Worm (Caenorhabditis elegans): ENCODE data around the gene lhfp-4.
A peak's percentile ranks its signal among the peaks of the same experiment; 100 is the strongest.

lhfp-4 gene

DNA sequence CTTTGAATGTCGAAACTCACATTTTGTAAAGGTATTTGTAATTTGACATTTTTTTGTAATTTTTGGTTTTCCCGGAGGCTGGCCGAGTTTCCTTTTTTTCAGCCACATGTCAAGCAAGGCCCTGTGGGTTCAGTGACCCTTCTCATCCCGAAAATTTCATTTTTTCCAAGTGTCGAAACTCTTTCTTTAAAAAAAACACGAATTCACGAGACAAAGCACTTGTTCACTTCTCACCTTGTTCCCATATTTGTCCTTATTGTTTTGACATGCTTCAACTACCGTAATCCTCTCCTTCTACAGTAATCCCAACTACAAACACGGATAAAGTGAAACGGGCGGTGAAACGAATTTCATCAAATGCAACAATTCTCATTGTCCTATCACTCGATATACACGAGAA lies at the start of gene lhfp-4:
TSS of gene lhfp-4 (plus strand) at position 301 of the 400 bp plus-strand sequence.
- no peak for TF ChIP-seq W03F9.2 (tag; optimal IDR thresholded peaks at IDR 0.05)
- TF ChIP-seq dao-5 (tag; optimal IDR thresholded peaks at IDR 0.05): no peak
- no peak for TF ChIP-seq him-1 (tag; optimal IDR thresholded peaks at IDR 0.05)

DNA sequence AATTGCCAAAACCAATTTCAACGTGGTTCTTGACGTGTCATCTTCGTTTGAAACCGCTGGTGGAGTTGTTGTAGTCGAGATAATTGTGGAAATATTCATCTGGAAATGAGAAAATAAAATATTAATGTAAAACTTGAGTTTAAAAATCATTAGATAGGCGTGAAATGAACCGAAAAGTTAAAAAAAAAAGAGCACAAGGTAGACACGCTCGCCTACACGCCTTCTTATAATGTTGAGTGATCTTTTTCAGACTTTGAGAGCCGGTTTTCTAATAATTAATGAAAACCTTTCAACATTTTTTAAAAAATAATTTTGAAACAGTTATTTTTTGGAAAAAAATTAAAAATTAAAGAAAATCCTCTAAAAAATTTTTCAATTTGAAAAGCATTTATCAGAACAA lies 44.4 kb upstream of the lhfp-4 start, which contains the start of gene npr-32:
TSS of gene npr-32 (minus strand) at position 101 of the 400 bp plus-strand sequence.
- TF ChIP-seq dao-5 (tag; optimal IDR thresholded peaks at IDR 0.05): no peak
- no peak for TF ChIP-seq him-1 (tag; optimal IDR thresholded peaks at IDR 0.05)
- no peak for TF ChIP-seq W03F9.2 (tag; optimal IDR thresholded peaks at IDR 0.05)

DNA sequence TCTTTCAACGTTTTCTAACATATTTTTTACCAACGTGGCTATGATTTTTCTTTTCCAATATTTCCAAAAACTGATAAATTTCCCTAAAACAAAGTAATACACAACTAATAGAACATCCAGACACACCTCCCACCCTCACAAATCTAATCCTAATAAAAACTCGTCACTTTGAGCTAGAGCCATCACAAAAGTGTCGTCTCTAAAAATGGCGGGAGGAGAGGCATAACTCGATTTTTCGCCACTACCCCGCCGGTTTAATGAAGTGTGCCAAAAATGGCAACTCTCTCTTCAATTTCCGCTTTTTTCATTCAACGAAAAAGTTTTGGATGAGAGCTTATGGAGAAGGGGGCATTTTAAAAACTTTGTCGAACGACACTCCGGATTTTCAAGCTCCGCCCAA lies 42.5 kb upstream of the lhfp-4 start:
- TF ChIP-seq him-1 (tag; optimal IDR thresholded peaks at IDR 0.05) (no peak), dao-5 (tag; optimal IDR thresholded peaks at IDR 0.05) (no peak), W03F9.2 (tag; optimal IDR thresholded peaks at IDR 0.05) (no peak)

DNA sequence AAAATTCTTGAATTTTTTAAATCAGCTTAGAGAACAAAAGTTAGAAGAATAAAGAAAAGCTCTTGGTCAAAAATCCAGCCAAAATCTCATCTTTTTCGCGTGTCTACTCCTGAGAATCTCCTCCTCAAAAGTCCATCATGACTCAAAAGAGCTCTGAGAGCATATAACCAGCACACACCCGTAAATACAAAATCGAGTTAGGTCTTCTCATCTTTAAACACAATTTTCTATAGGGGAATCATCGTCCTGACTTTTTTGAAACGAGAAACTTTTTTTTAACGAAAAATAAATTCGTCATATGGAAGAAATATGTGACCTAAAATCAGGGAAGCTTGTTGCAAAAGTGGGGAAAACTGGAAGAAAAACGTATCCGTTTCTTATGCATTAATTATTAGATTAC lies 41.9 kb upstream of the lhfp-4 start:
- TF ChIP-seq W03F9.2 (tag; optimal IDR thresholded peaks at IDR 0.05) (no peak), dao-5 (tag; optimal IDR thresholded peaks at IDR 0.05) (no peak), him-1 (tag; optimal IDR thresholded peaks at IDR 0.05) (no peak)

DNA sequence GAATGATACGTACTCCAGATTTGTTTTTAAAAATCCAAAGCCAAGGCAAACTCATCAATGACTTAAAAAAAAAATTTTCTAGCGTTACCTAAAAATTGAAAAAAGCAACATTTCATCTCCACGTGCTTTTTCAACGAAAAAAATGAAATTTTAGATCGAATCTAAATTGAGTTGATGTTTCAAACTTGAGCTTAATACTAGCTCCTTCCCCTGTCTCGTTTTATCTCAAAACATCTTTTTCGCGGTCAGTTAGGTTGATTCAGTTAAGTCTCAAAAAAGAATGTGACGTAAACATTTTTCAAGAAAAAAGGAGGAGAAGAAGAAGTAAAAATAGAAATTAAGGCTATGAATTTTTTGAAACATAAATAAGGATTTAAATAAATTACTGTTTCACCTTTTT lies 38.4 kb upstream of the lhfp-4 start:
- TF ChIP-seq him-1 (tag; optimal IDR thresholded peaks at IDR 0.05) (no peak), W03F9.2 (tag; optimal IDR thresholded peaks at IDR 0.05) (no peak), dao-5 (tag; optimal IDR thresholded peaks at IDR 0.05) (no peak)

DNA sequence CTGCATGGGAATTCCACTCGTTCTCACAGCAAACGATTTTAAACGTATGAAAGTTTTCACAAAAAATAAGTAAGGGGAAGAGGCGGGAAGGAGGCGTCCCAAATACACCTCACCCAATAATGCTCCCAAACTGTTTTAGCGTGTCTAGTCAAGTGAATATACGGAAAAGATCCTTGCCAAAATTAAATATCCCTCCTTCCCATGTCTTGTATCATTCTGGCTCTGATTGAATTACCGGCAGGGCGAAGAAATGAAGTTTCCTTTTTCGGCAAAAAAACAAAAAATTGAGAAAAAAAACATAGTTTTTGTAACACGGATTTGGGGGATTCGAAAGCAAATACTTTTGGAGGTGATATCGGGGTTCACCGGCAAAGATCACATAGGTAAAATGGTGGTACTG lies 36.4 kb upstream of the lhfp-4 start:
- TF ChIP-seq him-1 (tag; optimal IDR thresholded peaks at IDR 0.05) (no peak), dao-5 (tag; optimal IDR thresholded peaks at IDR 0.05) (no peak), W03F9.2 (tag; optimal IDR thresholded peaks at IDR 0.05) (no peak)

DNA sequence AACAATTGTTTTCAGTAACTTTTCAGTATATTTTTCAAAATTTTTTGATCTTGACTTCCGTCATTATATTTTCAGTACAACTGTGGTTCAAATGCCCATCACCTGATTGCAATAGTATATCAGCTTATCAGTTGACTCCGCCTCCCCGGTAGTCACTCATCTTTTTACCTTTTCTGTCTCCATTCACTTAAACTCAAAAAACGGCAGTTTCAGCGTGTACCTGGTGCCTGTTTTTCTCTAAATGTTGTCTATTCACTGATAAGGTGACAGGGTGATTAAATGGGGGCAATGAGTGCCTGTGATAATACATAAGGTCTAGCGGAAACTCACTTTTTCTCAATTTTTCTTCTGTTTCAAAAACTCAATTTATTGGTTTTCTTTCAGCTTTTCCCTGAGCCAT lies 30.2 kb upstream of the lhfp-4 start, which contains the start of gene ZK550.2:
TSS of gene ZK550.2 (plus strand) at position 385 of the 400 bp plus-strand sequence.
- TF ChIP-seq dao-5 (tag; optimal IDR thresholded peaks at IDR 0.05) (no peak), W03F9.2 (tag; optimal IDR thresholded peaks at IDR 0.05) (peak; percentile 38)

DNA sequence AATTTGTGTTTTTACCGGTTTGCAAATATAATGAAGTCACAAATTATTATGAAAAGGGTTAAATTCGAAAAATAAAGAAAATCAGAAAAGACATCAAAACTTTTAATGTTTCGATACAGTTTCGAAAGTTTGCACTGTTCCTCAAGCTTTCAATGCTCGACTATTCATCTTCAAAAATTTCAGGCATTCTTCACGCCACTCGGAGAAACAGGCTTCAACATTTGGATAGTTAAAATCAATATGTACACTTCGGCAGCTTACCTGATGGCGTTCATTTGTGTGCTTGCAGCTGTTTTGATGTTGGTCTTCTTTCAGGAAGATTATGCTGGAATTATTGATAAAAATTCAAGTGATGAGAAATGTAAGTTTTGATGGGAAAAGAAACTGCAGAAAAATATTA lies 28.2 kb upstream of the lhfp-4 start:
- TF ChIP-seq W03F9.2 (tag; optimal IDR thresholded peaks at IDR 0.05) (no peak), dao-5 (tag; optimal IDR thresholded peaks at IDR 0.05) (no peak)

DNA sequence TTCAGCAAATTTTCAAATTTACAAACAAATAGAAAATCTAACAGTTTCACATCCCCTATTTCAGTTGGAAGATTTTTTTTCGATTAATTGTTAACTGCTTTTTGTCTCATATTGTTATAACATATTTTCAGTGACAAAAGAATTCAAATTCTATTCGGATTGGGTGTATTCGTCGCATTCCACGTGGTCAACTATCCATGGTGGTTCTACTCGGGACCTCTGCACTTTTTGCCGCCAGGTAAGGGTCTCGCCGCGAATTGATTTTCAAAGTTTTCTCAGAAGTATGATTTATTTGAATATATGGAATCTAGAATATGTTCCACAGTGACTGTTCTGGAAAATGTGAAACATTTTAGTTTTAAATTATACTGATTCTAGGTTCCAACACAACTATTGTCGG lies 26.8 kb upstream of the lhfp-4 start:
- TF ChIP-seq W03F9.2 (tag; optimal IDR thresholded peaks at IDR 0.05) (no peak), him-1 (tag; optimal IDR thresholded peaks at IDR 0.05) (no peak)

DNA sequence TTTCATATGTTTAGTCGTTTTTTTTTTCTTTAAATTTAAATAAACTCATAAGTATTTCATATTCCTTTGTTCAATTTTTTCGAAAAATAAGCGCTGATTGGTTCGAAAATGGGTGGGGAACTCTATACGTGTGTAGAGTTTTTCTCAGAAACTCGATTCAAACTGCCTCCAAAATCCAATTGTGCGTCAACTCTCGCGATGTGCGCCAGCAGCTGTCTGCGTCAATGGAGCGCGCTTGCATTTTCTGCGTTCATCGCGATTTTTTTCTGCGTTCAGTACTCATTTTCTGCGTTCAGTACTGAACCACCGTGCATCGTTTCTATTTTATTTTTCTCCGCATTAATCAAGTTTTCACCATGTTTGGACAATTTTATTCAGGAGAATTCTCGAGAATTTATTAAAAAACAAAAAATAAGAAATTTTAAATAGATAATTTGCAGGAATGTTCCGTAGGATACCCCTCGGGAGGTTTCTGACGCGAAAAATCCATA lies 25.6 kb upstream of the lhfp-4 start, which contains the start of gene eelo-2:
TSS of gene eelo-2 (plus strand) at position 441 of the 491 bp plus-strand sequence.
- TF ChIP-seq him-1 (tag; optimal IDR thresholded peaks at IDR 0.05): peak; percentile 82
- TF ChIP-seq W03F9.2 (tag; optimal IDR thresholded peaks at IDR 0.05): peak; percentile 98
- no peak for TF ChIP-seq dao-5 (tag; optimal IDR thresholded peaks at IDR 0.05)

DNA sequence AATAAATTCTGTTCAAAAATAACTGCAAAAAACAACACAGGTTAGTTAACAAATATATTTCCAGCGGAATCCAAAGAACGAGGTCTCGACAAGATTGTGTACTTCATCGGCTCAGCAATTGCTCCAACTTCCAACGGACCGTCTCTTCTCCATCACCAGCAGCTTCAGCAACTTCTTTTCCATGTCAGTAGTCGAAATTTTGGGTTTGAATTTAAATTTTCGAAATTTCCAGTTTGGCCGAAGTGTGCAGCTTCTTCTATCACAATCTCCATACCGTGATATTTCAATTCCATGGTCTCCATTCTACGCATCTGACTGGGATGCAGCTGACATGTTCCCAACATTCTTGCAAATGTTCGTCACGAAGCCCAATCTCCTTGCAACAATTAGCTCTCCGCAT lies 21.9 kb upstream of the lhfp-4 start:
- TF ChIP-seq W03F9.2 (tag; optimal IDR thresholded peaks at IDR 0.05) (no peak), him-1 (tag; optimal IDR thresholded peaks at IDR 0.05) (no peak), dao-5 (tag; optimal IDR thresholded peaks at IDR 0.05) (no peak)

DNA sequence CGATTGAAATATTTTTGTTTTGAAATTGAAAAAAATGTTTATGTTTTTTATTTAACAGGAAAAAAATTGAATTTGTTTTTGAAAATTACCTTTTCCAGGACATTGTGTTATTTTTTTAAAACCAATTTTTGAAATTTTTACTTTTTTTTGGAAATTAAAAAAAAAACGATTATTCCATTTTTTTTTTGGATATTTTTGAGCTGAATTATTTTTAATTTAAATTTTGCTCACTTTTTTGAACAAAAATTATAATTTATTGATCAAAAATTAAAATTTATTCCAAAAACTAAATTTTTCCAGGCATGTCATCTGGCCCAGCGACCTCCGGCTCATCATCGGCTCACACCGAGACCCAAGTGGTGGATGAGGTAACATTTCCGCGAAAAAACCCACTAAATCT lies 20.4 kb upstream of the lhfp-4 start, which contains the start of gene gtf-2E1:
TSS of gene gtf-2E1 (plus strand) at position 301 of the 400 bp plus-strand sequence.
- TF ChIP-seq dao-5 (tag; optimal IDR thresholded peaks at IDR 0.05): no peak
- no peak for TF ChIP-seq him-1 (tag; optimal IDR thresholded peaks at IDR 0.05)
- no peak for TF ChIP-seq W03F9.2 (tag; optimal IDR thresholded peaks at IDR 0.05)

DNA sequence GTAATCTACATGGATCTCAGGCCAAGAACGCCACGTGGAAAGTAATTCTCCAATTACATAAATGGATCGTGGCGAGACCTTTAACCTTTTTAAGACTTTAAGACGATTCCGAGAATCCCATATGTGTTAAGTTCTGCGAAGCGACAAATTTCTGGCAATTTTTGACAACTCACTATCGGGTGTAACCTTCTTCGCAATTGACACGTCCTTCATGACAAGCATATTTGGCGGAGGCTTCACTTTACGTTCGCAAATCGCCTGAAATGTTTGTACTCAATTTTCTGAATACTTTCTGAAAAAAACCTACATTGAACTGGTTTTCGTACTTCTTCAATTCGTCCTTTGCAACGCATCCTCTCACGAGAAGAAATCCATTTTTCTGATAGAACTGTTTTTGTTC lies 16.6 kb upstream of the lhfp-4 start:
- TF ChIP-seq him-1 (tag; optimal IDR thresholded peaks at IDR 0.05) (no peak), W03F9.2 (tag; optimal IDR thresholded peaks at IDR 0.05) (no peak), dao-5 (tag; optimal IDR thresholded peaks at IDR 0.05) (no peak)

DNA sequence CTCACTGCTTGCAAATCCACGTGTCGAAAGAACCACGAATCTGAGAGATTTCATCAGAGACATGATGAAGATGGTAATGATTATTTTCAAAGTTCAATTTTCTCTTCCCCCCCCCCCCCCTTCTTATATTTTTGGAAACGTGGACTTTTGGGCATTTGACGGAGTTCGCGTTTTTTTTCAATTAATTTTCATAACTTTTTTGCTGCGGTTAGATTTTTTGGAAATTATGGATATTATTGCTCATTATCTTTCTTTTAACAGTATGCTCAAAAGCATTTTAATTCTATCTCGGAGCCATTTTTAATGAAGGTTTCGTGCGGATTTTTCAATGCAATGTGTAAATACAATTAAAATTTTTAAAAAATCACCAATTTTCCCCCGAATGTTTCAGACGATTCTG lies 16.1 kb upstream of the lhfp-4 start, which contains the start of gene phyh-1:
TSS of gene phyh-1 (minus strand) at position 101 of the 400 bp plus-strand sequence.
- TF ChIP-seq W03F9.2 (tag; optimal IDR thresholded peaks at IDR 0.05) (no peak), dao-5 (tag; optimal IDR thresholded peaks at IDR 0.05) (no peak), him-1 (tag; optimal IDR thresholded peaks at IDR 0.05) (no peak)

DNA sequence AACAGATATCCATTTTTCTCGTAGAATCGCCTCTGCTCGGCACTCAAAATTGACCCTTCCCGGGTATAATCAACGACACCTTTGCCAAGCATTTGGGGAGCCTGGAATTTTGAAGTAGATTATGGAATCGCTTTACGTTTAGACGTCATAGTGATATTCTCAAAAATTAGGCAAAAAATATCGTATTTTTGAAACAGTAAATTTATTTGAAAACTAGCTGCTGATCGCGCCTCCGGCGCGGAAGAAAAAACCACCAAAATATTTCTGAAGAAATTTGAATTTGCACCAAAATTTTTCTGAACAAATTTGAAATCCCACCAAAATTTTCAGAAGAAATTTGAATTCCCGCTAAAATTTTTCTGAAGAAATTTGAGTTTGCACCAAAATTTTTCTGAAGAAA lies 13.0 kb upstream of the lhfp-4 start, which contains the start of gene ZK550.6:
TSS of gene ZK550.6 (minus strand) at position 101 of the 400 bp plus-strand sequence.
- TF ChIP-seq him-1 (tag; optimal IDR thresholded peaks at IDR 0.05): no peak
- no peak for TF ChIP-seq W03F9.2 (tag; optimal IDR thresholded peaks at IDR 0.05)
- TF ChIP-seq dao-5 (tag; optimal IDR thresholded peaks at IDR 0.05): no peak

All from whole organism, L4/young adult.